Worm (Caenorhabditis elegans): Measurements from ENCODE around the gene Y54G9A.5.

DNA sequence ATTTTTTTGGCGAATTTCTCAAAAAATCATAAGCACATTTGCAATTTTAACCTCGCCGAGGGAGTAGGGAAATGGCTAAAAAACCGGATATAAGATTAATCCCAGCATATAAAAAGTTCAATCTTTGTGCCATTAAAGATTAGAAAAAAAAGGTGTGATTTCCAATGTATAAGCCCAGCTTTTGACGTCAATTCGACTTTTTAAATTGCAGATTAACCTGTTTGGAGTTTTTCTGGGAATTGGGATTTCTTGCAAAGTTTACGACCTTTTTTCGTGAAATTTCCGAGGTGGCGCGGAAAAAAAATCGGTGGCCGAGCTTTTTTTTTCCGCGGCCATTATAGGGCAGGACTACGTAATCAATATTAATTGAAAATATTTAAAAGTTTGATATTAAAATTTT lies 25.1 kb upstream of the Y54G9A.5 start:
- TF ChIP-seq elt-3 (tag; optimal IDR thresholded peaks at IDR 0.05) (no peak), unc-62 (GFP tag; optimal IDR thresholded peaks at IDR 0.05) (no peak), jun-1 (tag; optimal IDR thresholded peaks at IDR 0.05) (no peak)

All from whole organism, L3 larva.